Worm (Caenorhabditis elegans) whole organism, L4 larva: ENCODE data around the gene col-73.
"Not testable (repeated sequence)": the region's sequence is repeated elsewhere in the genome, so short reads cannot be mapped to it uniquely, and the experiment has no call there.

Experiments used
- T20F7.1 ChIP-seq: fragments of 200-800 bp; sonication (Bioruptor generic); optimal IDR thresholded peaks from 2 replicates; lab custom pipeline; 2018; ENCODE audit warnings: mild to moderate bottlenecking, missing genetic modification characterization, missing compliant biosample characterization
- attf-4 ChIP-seq: sonication (generic microtip); optimal IDR thresholded peaks from 3 replicates; lab custom pipeline; 2017; ENCODE audit warnings: missing biosample characterization, missing genetic modification characterization
- dpl-1 ChIP-seq: fragments of 150-350 bp; optimal IDR thresholded peaks from 2 replicates; lab custom pipeline; 2014; ENCODE audit warnings: missing biosample characterization, missing genetic modification reagents, missing genetic modification characterization
- dve-1 ChIP-seq: sonication (generic microtip); optimal IDR thresholded peaks from 2 replicates; lab custom pipeline; 2017; ENCODE audit warnings: antibody characterized with exemption, mild to moderate bottlenecking, missing genetic modification characterization, missing compliant biosample characterization; ENCODE audit not compliant: insufficient read depth
- jun-1 ChIP-seq: fragments of 150-350 bp; optimal IDR thresholded peaks from 2 replicates; lab custom pipeline; 2014; ENCODE audit warnings: missing biosample characterization, missing genetic modification reagents, missing genetic modification characterization
- lin-15B ChIP-seq: fragments of 150-350 bp; sonication (generic microtip); optimal IDR thresholded peaks from 3 replicates; lab custom pipeline; 2014; ENCODE audit warnings: missing biosample characterization, missing genetic modification characterization
- lin-38 ChIP-seq: fragments of 200-800 bp; sonication (Bioruptor generic); IDR thresholded peaks from 2 replicates; pipeline ENCODE4 v1.3.6; 2022; ENCODE audit warnings: missing genetic modification reagents, missing genetic modification characterization, missing compliant biosample characterization
- nhr-10 ChIP-seq: fragments of 150-350 bp; optimal IDR thresholded peaks from 2 replicates; lab custom pipeline; 2014; ENCODE audit warnings: missing biosample characterization, missing genetic modification characterization
- nhr-28 ChIP-seq: fragments of 150-350 bp; optimal IDR thresholded peaks from 2 replicates; lab custom pipeline; 2014; ENCODE audit warnings: missing biosample characterization, missing genetic modification characterization
- nhr-42 ChIP-seq: fragments of 200-800 bp; sonication (Bioruptor generic); IDR thresholded peaks from 2 replicates; pipeline ENCODE4 v1.3.6; 2022; ENCODE audit warnings: missing genetic modification characterization, missing compliant biosample characterization
- nhr-6 ChIP-seq: fragments of 150-350 bp; optimal IDR thresholded peaks from 2 replicates; lab custom pipeline; 2014; ENCODE audit warnings: missing biosample characterization, missing genetic modification characterization
- rbr-2 ChIP-seq: sonication (generic microtip); optimal IDR thresholded peaks from 2 replicates; lab custom pipeline; 2016; ENCODE audit warnings: missing genotype, missing genetic modification characterization, missing compliant biosample characterization
- sdz-12 ChIP-seq: fragments of 200-800 bp; sonication (Bioruptor generic); optimal IDR thresholded peaks from 2 replicates; lab custom pipeline; 2018; ENCODE audit warnings: mild to moderate bottlenecking, missing genetic modification characterization, missing compliant biosample characterization
- unc-39 ChIP-seq: sonication (generic microtip); optimal IDR thresholded peaks from 2 replicates; lab custom pipeline; 2017; ENCODE audit warnings: missing biosample characterization, missing genetic modification characterization
- zip-2 ChIP-seq: fragments of 150-350 bp; optimal IDR thresholded peaks from 2 replicates; lab custom pipeline; 2014; ENCODE audit warnings: missing biosample characterization, missing genetic modification characterization
- ztf-7 ChIP-seq: fragments of 150-350 bp; optimal IDR thresholded peaks from 2 replicates; lab custom pipeline; 2014; ENCODE audit warnings: missing biosample characterization, missing genetic modification characterization

Gene col-73

ce11 chrII:4827734-4828609 lies 45.0 kb downstream of the col-73 start, which contains the start of the genes fbxb-88 and tbck-1:
Gene fbxb-88 (minus strand): TSS chrII:4827884.
Gene tbck-1 (plus strand): TSS chrII:4828559.
- TF ChIP-seq jun-1 (tag; lab: Kevin White, UChicago), result no peak
- TF ChIP-seq ztf-7, result no peak
- TF ChIP-seq nhr-42 (GFP tag; lab: Robert Waterston, UW), result no peak
- TF ChIP-seq nhr-6 (tag; lab: Kevin White, UChicago), result no peak
- peak; percentile 96 for TF ChIP-seq dpl-1 (GFP tag; lab: Kevin White, UChicago)
- TF ChIP-seq T20F7.1 (GFP tag; lab: Kevin White, UChicago), result peak; percentile 58
- no peak for TF ChIP-seq nhr-10 (tag; lab: Kevin White, UChicago)
- TF ChIP-seq dve-1, result no peak
- no peak for TF ChIP-seq zip-2 (tag; lab: Kevin White, UChicago)
- no peak for TF ChIP-seq attf-4 (tag; lab: Kevin White, UChicago)
- TF ChIP-seq lin-38, result no peak
- no peak for TF ChIP-seq unc-39
- TF ChIP-seq lin-15B (tag; lab: Kevin White, UChicago), result no peak
- TF ChIP-seq rbr-2 (tag; lab: Kevin White, UChicago), result peak; percentile 38

- not testable (repeated sequence) for TF ChIP-seq sdz-12; zip-2 (tag; lab: Kevin White, UChicago); rbr-2 (tag; lab: Kevin White, UChicago)
Observed at ce11 chrII:4825133-4825532, 47.8 kb downstream of the col-73 start, which contains the start of the genes C33F10.8 and msp-40. Gene C33F10.8 (minus strand): TSS chrII:4825233. Gene msp-40 (plus strand): TSS chrII:4825414.

- TF ChIP-seq nhr-6 (tag; lab: Kevin White, UChicago) (no peak), nhr-28 (tag; lab: Kevin White, UChicago) (peak; percentile 87)
- TF ChIP-seq, all 104 proteins: peak for 1
Observed at ce11 chrII:4822610-4823009, 50.3 kb downstream of the col-73 start.
